Fruit fly (Drosophila melanogaster): ENCODE results near the gene CG34375.
A peak's percentile ranks its signal among the peaks of the same experiment; 100 is the strongest.

CG34375 gene

DNA sequence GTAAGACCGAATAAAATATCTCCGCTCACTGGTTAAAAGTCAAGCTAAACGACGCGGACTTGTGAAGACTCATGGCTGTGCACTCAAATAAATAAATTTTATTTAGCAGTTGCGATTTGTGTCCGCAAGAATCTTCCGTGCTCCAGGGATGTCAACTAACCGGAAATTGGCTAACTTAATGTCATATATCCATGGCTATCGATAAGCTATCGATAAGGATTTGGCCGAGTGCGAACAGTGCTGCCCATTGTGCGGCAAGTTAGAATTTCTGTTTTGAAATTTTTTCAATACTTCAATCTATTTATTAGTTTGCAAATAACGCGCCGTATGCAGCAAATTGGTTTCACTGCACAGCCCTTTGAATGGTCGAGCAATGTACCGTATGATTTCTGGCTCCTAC is 43.6 kb upstream of the CG34375 start, which contains the start of gene p53 (continued):
- TF ChIP-seq hbn (GFP tag; IDR thresholded peaks at IDR 0.05; ENCODE audit: partially characterized antibody) (peak; percentile 67), grn (GFP tag; optimal IDR thresholded peaks at IDR 0.05) (peak; percentile 41), CG11723 (GFP tag; optimal IDR thresholded peaks at IDR 0.05) (peak; percentile 61), CG15269 (tag; optimal IDR thresholded peaks at IDR 0.05) (peak; percentile 54), Sin3A (optimal IDR thresholded peaks at IDR 0.05) (no peak), CG14965 (GFP tag; optimal IDR thresholded peaks at IDR 0.05; ENCODE audit: borderline replicate concordance) (peak; percentile 27), CG16815 (GFP tag; optimal IDR thresholded peaks at IDR 0.05) (peak; percentile 19), al (GFP tag; IDR thresholded peaks at IDR 0.05) (0 out of 2 replicates have a peak, but pooled peaks have one; percentile 40), tgo (GFP tag; IDR thresholded peaks at IDR 0.05) (peak; percentile 60; the same call in 2 of the 3 replicates), Oaz (GFP tag; IDR thresholded peaks at IDR 0.05) (0 out of 2 replicates have a peak, but pooled peaks have one; percentile 36), gt (GFP tag; IDR thresholded peaks at IDR 0.05) (no peak), CG3726 (GFP tag; IDR thresholded peaks at IDR 0.05) (0 out of 3 replicates have a peak, but pooled peaks have one; percentile 53), Adf1 (GFP tag; IDR thresholded peaks at IDR 0.05) (no peak), CG3163 (GFP tag; optimal IDR thresholded peaks at IDR 0.05) (peak; percentile 54), prd (optimal IDR thresholded peaks at IDR 0.05) (no peak), prd (GFP tag; IDR thresholded peaks at IDR 0.05) (peak; percentile 46; the same call in 2 of the 3 replicates), CG13624 (GFP tag; optimal IDR thresholded peaks at IDR 0.05) (peak; percentile 84), fu2 (GFP tag; optimal IDR thresholded peaks at IDR 0.05) (peak; percentile 60), insv (GFP tag; optimal IDR thresholded peaks at IDR 0.05) (peak in 1 of 2 experiments; percentile 48), Atf3 (GFP tag; optimal IDR thresholded peaks at IDR 0.05) (peak; percentile 59), CG6765 (GFP tag; optimal IDR thresholded peaks at IDR 0.05) (peak; percentile 88), NC2β (GFP tag; optimal IDR thresholded peaks at IDR 0.05) (peak; percentile 84), lilli (GFP tag; optimal IDR thresholded peaks at IDR 0.05) (peak; percentile 47), CG32772 (GFP tag; IDR thresholded peaks at IDR 0.05) (peak; percentile 63; the same call in 1 of the 2 replicates), CG9876 (GFP tag; optimal IDR thresholded peaks at IDR 0.05) (peak; percentile 47), pros (GFP tag; optimal IDR thresholded peaks at IDR 0.05) (no peak), ac (GFP tag; optimal IDR thresholded peaks at IDR 0.05) (peak; percentile 16), pzg (GFP tag; optimal IDR thresholded peaks at IDR 0.05) (peak; percentile 71), CG6854 (GFP tag; optimal IDR thresholded peaks at IDR 0.05) (peak; percentile 56), hkb (optimal IDR thresholded peaks at IDR 0.05) (no peak), hkb (GFP tag; IDR thresholded peaks at IDR 0.05) (peak; percentile 64), HmgZ (tag; optimal IDR thresholded peaks at IDR 0.05) (peak; percentile 66), crp (GFP tag; optimal IDR thresholded peaks at IDR 0.05) (peak in 1 of 2 experiments; percentile 26), bcd (GFP tag; optimal IDR thresholded peaks at IDR 0.05) (peak; percentile 89), Scr (GFP tag; IDR thresholded peaks at IDR 0.05; ENCODE audit: partially characterized antibody) (peak; percentile 72), Dref (GFP tag; IDR thresholded peaks at IDR 0.05) (peak; percentile 88), CG7357 (GFP tag; IDR thresholded peaks at IDR 0.05) (no peak), oc (tag; optimal IDR thresholded peaks at IDR 0.05) (no peak), trem (tag; optimal IDR thresholded peaks at IDR 0.05) (peak; percentile 70), lov (optimal IDR thresholded peaks at IDR 0.05) (no peak), lov (GFP tag; IDR thresholded peaks at IDR 0.05) (peak; percentile 84; the same call in 2 of the 3 replicates), tap (tag; optimal IDR thresholded peaks at IDR 0.05) (peak; percentile 20), Aef1 (GFP tag; IDR thresholded peaks at IDR 0.05) (peak; percentile 30; the same call in 2 of the 3 replicates), Kr (GFP tag; optimal IDR thresholded peaks at IDR 0.05) (no peak), CG5245 (GFP tag; optimal IDR thresholded peaks at IDR 0.05) (peak; percentile 54), Atf6 (GFP tag; IDR thresholded peaks at IDR 0.05) (peak; percentile 58), Myb (GFP tag; optimal IDR thresholded peaks at IDR 0.05) (peak; percentile 56), slbo (GFP tag; IDR thresholded peaks at IDR 0.05) (peak; percentile 77), jigr1 (GFP tag; IDR thresholded peaks at IDR 0.05) (no peak), pnt (GFP tag; optimal IDR thresholded peaks at IDR 0.05) (no peak), D19A (tag; optimal IDR thresholded peaks at IDR 0.05) (no peak), odd (GFP tag; optimal IDR thresholded peaks at IDR 0.05) (peak; percentile 74)
